Worm (Caenorhabditis elegans) whole organism, L4 larva: ENCODE measurements around the gene twf-2.
"Not testable (repeated sequence)": the region's sequence is repeated elsewhere in the genome, so short reads cannot be mapped to it uniquely, and the experiment has no call there.

Experiments used
- R02D3.7 ChIP-seq: fragments of 150-350 bp; sonication (generic microtip); optimal IDR thresholded peaks from 3 replicates; lab custom pipeline; 2014; ENCODE audit warnings: missing biosample characterization, missing genetic modification characterization
- aly-2 ChIP-seq: sonication (generic microtip); optimal IDR thresholded peaks from 2 replicates; lab custom pipeline; 2018; ENCODE audit warnings: missing biosample characterization, missing genetic modification characterization
- ceh-28 ChIP-seq: fragments of 150-350 bp; optimal IDR thresholded peaks from 2 replicates; lab custom pipeline; 2014; ENCODE audit warnings: missing biosample characterization, missing genetic modification reagents, missing genetic modification characterization
- dmd-9 ChIP-seq: fragments of 200-800 bp; sonication (Bioruptor generic); IDR thresholded peaks from 2 replicates; pipeline ENCODE4 v1.3.6; 2022; ENCODE audit warnings: missing genetic modification reagents, missing genetic modification characterization, missing compliant biosample characterization
- dpl-1 ChIP-seq: fragments of 150-350 bp; optimal IDR thresholded peaks from 2 replicates; lab custom pipeline; 2014; ENCODE audit warnings: missing biosample characterization, missing genetic modification reagents, missing genetic modification characterization
- lim-7 ChIP-seq: fragments of 200-800 bp; sonication (Bioruptor generic); IDR thresholded peaks from 2 replicates; pipeline ENCODE4 v1.3.6; 2022; ENCODE audit warnings: missing genetic modification characterization, missing compliant biosample characterization
- nhr-11 ChIP-seq: fragments of 150-350 bp; optimal IDR thresholded peaks from 2 replicates; lab custom pipeline; 2014; ENCODE audit warnings: missing biosample characterization, missing genetic modification characterization
- nhr-237 ChIP-seq: sonication (generic microtip); optimal IDR thresholded peaks from 2 replicates; lab custom pipeline; 2017; ENCODE audit warnings: missing biosample characterization, missing genetic modification characterization
- nhr-77 ChIP-seq: fragments of 150-350 bp; optimal IDR thresholded peaks from 2 replicates; lab custom pipeline; 2014; ENCODE audit warnings: missing biosample characterization, missing genetic modification characterization
- snpc-4 ChIP-seq: fragments of 150-350 bp; optimal IDR thresholded peaks from 2 replicates; lab custom pipeline; 2014; ENCODE audit warnings: missing biosample characterization, missing genetic modification characterization
- unc-39 ChIP-seq: sonication (generic microtip); optimal IDR thresholded peaks from 2 replicates; lab custom pipeline; 2017; ENCODE audit warnings: missing biosample characterization, missing genetic modification characterization
- vab-7 ChIP-seq: fragments of 200-800 bp; sonication (Bioruptor generic); IDR thresholded peaks from 2 replicates; pipeline ENCODE4 v1.3.6; 2022; ENCODE audit warnings: missing genetic modification reagents, missing genetic modification characterization, missing compliant biosample characterization
- zip-2 ChIP-seq: fragments of 150-350 bp; optimal IDR thresholded peaks from 2 replicates; lab custom pipeline; 2014; ENCODE audit warnings: missing biosample characterization, missing genetic modification characterization
- ztf-11 ChIP-seq: fragments of 150-350 bp; optimal IDR thresholded peaks from 2 replicates; lab custom pipeline; 2014; ENCODE audit warnings: missing biosample characterization, missing genetic modification characterization

- TF ChIP-seq dmd-9 (GFP tag; lab: Robert Waterston, UW); snpc-4; ztf-11 (tag; lab: Kevin White, UChicago); zip-2 (tag; lab: Kevin White, UChicago); ceh-28; nhr-237 (tag; lab: Kevin White, UChicago); lim-7 (GFP tag; lab: Robert Waterston, UW); aly-2; R02D3.7 (tag; lab: Kevin White, UChicago); nhr-77 (tag; lab: Kevin White, UChicago); vab-7 (GFP tag; lab: Robert Waterston, UW); nhr-11 (tag; lab: Kevin White, UChicago); unc-39 (tag; lab: Kevin White, UChicago); dpl-1 (GFP tag; lab: Kevin White, UChicago): not testable (repeated sequence)
These were observed 5.6 kb downstream of the twf-2 start, which contains the start of gene F38E9.4 for ce11 chrX:16451642-16452041.
